Worm (Caenorhabditis elegans): ENCODE measurements around the gene perm-1.

perm-1 gene

ce11 chrII:7884898-7885297 lies 4.3 kb downstream of the perm-1 start (continued):
- TF ChIP-seq vab-7 (GFP tag; IDR thresholded peaks at IDR 0.05) (no peak), mes-2 (tag; optimal IDR thresholded peaks at IDR 0.05; ENCODE audit: poor library complexity, severe bottlenecking) (peak; percentile 10), aha-1 (tag) (peak; percentile 86), dmd-8 (GFP tag; IDR thresholded peaks at IDR 0.05) (no peak), ceh-28 (tag; optimal IDR thresholded peaks at IDR 0.05) (peak; percentile 37), dve-1 (tag; optimal IDR thresholded peaks at IDR 0.05; ENCODE audit: insufficient read depth) (no peak), arid-1 (GFP tag; conservative IDR thresholded peaks at IDR 0.05) (no peak), snpc-4 (tag; optimal IDR thresholded peaks at IDR 0.05) (no peak), tra-1 (GFP tag; IDR thresholded peaks at IDR 0.05) (no peak), F44E2.7 (GFP tag; IDR thresholded peaks at IDR 0.05) (no peak), hmg-1.1 (GFP tag; IDR thresholded peaks at IDR 0.05) (no peak), zfp-2 (tag; optimal IDR thresholded peaks at IDR 0.05) (no peak), F10B5.3 (tag; optimal IDR thresholded peaks at IDR 0.05) (no peak), aly-2 (tag; optimal IDR thresholded peaks at IDR 0.05) (no peak), ceh-32 (tag; optimal IDR thresholded peaks at IDR 0.05; ENCODE audit: poor library complexity) (no peak)

DNA sequence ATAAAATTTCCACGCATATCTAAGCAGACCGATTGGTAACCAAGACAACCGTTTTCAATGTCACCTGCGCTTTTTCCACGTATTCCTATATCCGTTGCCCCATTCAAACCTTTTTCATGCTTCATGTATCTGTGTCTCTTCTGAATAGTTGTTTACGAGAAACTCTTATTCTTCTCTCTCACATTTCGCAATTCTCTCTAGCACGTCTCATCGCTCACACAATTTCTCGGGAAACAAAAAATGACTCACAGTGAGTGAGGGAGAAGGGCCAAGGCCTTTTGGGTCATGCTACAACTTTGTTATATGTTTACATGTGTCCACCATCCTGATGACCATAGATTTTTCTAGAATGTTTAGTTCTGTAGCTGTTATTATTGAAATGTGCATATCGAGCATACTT lies 6.7 kb downstream of the perm-1 start:
- TF ChIP-seq cey-2 (tag; optimal IDR thresholded peaks at IDR 0.05; ENCODE audit: borderline replicate concordance, insufficient read depth) (no peak), F49E8.2 (tag; optimal IDR thresholded peaks at IDR 0.05; ENCODE audit: borderline replicate concordance) (no peak), nhr-6 (tag; optimal IDR thresholded peaks at IDR 0.05) (no peak), D1046.2 (GFP tag; IDR thresholded peaks at IDR 0.05) (no peak), saeg-2 (GFP tag; IDR thresholded peaks at IDR 0.05) (no peak), Y5F2A.4 (GFP tag; optimal IDR thresholded peaks at IDR 0.05) (no peak), lim-7 (GFP tag; IDR thresholded peaks at IDR 0.05) (no peak), spr-3 (GFP tag; optimal IDR thresholded peaks at IDR 0.05) (no peak), mep-1 (tag; optimal IDR thresholded peaks at IDR 0.05) (peak; percentile 62), lir-3 (tag; optimal IDR thresholded peaks at IDR 0.05) (no peak), ceh-44 (GFP tag; IDR thresholded peaks at IDR 0.05) (no peak), ceh-32 (tag; optimal IDR thresholded peaks at IDR 0.05; ENCODE audit: poor library complexity) (no peak), lin-13 (GFP tag; optimal IDR thresholded peaks at IDR 0.05) (no peak), lin-1 (GFP tag; IDR thresholded peaks at IDR 0.05) (no peak), dmd-9 (GFP tag; IDR thresholded peaks at IDR 0.05) (no peak), mxl-3 (GFP tag; optimal IDR thresholded peaks at IDR 0.05) (no peak), dmd-8 (GFP tag; IDR thresholded peaks at IDR 0.05) (no peak), Y105C5A.15 (GFP tag; IDR thresholded peaks at IDR 0.05) (no peak), ZK337.2 (GFP tag; IDR thresholded peaks at IDR 0.05) (no peak), fos-1 (tag; optimal IDR thresholded peaks at IDR 0.05) (no peak), mxl-2 (GFP tag; conservative IDR thresholded peaks at IDR 0.05) (no peak), unc-62 (GFP tag; optimal IDR thresholded peaks at IDR 0.05 in 1 of 2) (no peak), unc-62 (tag; optimal IDR thresholded peaks at IDR 0.05) (no peak), snpc-1.2 (GFP tag; IDR thresholded peaks at IDR 0.05) (no peak), ceh-28 (tag; optimal IDR thresholded peaks at IDR 0.05) (no peak), Y48G9A.11 (GFP tag; IDR thresholded peaks at IDR 0.05) (no peak), daf-19 (GFP tag; conservative IDR thresholded peaks at IDR 0.05) (no peak), jun-1 (tag; optimal IDR thresholded peaks at IDR 0.05) (no peak), zfp-2 (tag; optimal IDR thresholded peaks at IDR 0.05) (no peak), duxl-1 (tag; optimal IDR thresholded peaks at IDR 0.05; ENCODE audit: poor library complexity) (no peak), nhr-11 (tag; optimal IDR thresholded peaks at IDR 0.05) (peak; percentile 95), nhr-111 (GFP tag; optimal IDR thresholded peaks at IDR 0.05) (no peak), dve-1 (tag; optimal IDR thresholded peaks at IDR 0.05; ENCODE audit: insufficient read depth) (peak; percentile 4), zfp-3 (GFP tag; conservative IDR thresholded peaks at IDR 0.05) (no peak), zag-1 (tag; optimal IDR thresholded peaks at IDR 0.05) (no peak), lsy-2 (tag; optimal IDR thresholded peaks at IDR 0.05) (peak; percentile 41 to 66), ces-1 (GFP tag; optimal IDR thresholded peaks at IDR 0.05) (peak; percentile 39), gei-8 (GFP tag; optimal IDR thresholded peaks at IDR 0.05) (no peak), lin-29 (GFP tag; IDR thresholded peaks at IDR 0.05) (no peak), lin-39 (tag; optimal IDR thresholded peaks at IDR 0.05) (no peak)

All from whole organism, L4 larva.